Worm (Caenorhabditis elegans) whole organism, L1 larva: ENCODE results near the gene str-55.

Experiments
- C04F5.9 ChIP-seq: sonication (generic microtip); optimal IDR thresholded peaks from 2 replicates; lab custom pipeline; 2016; ENCODE audit warnings: missing genetic modification characterization, missing compliant biosample characterization
- C16A3.4 ChIP-seq: fragments of 150-350 bp; optimal IDR thresholded peaks from 2 replicates; lab custom pipeline; 2014; ENCODE audit warnings: missing biosample characterization, missing genetic modification characterization
- F16B12.6 ChIP-seq: fragments of 150-350 bp; optimal IDR thresholded peaks from 2 replicates; lab custom pipeline; 2014; ENCODE audit warnings: missing biosample characterization, missing genetic modification characterization
- Y116A8C.19 ChIP-seq: sonication (generic microtip); optimal IDR thresholded peaks from 2 replicates; lab custom pipeline; 2016; ENCODE audit warnings: missing compliant biosample characterization, missing genetic modification characterization, borderline replicate concordance
- aly-2 ChIP-seq: fragments of 150-350 bp; optimal IDR thresholded peaks from 2 replicates; lab custom pipeline; 2014; ENCODE audit warnings: missing biosample characterization, missing genetic modification characterization
- blmp-1 ChIP-seq: fragments of 150-350 bp; optimal IDR thresholded peaks from 2 replicates; lab custom pipeline; 2014; ENCODE audit warnings: missing biosample characterization, missing genetic modification characterization
- ceh-8 ChIP-seq: fragments of 200-800 bp; sonication (Bioruptor generic); optimal IDR thresholded peaks from 2 replicates; lab custom pipeline; 2018; ENCODE audit warnings: mild to moderate bottlenecking, missing genetic modification characterization, moderate library complexity, missing compliant biosample characterization
- ces-1 ChIP-seq: fragments of 150-350 bp; optimal IDR thresholded peaks from 2 replicates; lab custom pipeline; 2014; ENCODE audit warnings: missing biosample characterization, missing genetic modification reagents, missing genetic modification characterization
- dpl-1 ChIP-seq, 3 experiments: fragments of 150-350 bp in 2 of 3; sonication (generic microtip) in 1 of 3; optimal IDR thresholded peaks; 2 replicates each; lab custom pipeline; 2014 to 2017; ENCODE audit warnings: missing biosample characterization in 3 of 3, missing genetic modification characterization in 3 of 3, missing genetic modification reagents in 3 of 3
- dsc-1 ChIP-seq: sonication (generic microtip); optimal IDR thresholded peaks from 2 replicates; lab custom pipeline; 2016; ENCODE audit warnings: mild to moderate bottlenecking, missing genetic modification characterization, missing compliant biosample characterization
- efl-1 ChIP-seq, 4 experiments: fragments of 150-350 bp; optimal IDR thresholded peaks in 3 of 4; peaks in 1 of 4; 1 replicate in 1 of 4; 2 replicates in 3 of 4; lab custom pipeline; 2014; ENCODE audit warnings: missing biosample characterization in 2 of 4, missing genetic modification characterization in 2 of 4, missing genetic modification reagents in 2 of 4
- elt-2 ChIP-seq: sonication (generic microtip); optimal IDR thresholded peaks from 2 replicates; lab custom pipeline; 2016; ENCODE audit warnings: missing genetic modification characterization, mild to moderate bottlenecking, inconsistent platforms, missing compliant biosample characterization, missing genetic modification reagents
- elt-3 ChIP-seq, 6 experiments: fragments of 150-350 bp in 1 of 6; sonication (generic microtip); optimal IDR thresholded peaks; 2 replicates each; lab custom pipeline; 2017 to 2018; ENCODE audit warnings: missing biosample characterization in 6 of 6, missing genetic modification characterization in 6 of 6, inconsistent platforms in 1 of 6
- fkh-10 ChIP-seq: sonication (generic microtip); optimal IDR thresholded peaks from 2 replicates; lab custom pipeline; 2017; ENCODE audit warnings: missing biosample characterization, missing genetic modification reagents, missing genetic modification characterization
- fkh-8 ChIP-seq: sonication (generic microtip); optimal IDR thresholded peaks from 2 replicates; lab custom pipeline; 2016; ENCODE audit warnings: mild to moderate bottlenecking, missing genetic modification characterization, missing compliant biosample characterization
- fos-1 ChIP-seq: fragments of 150-350 bp; optimal IDR thresholded peaks from 2 replicates; lab custom pipeline; 2014; ENCODE audit warnings: missing biosample characterization, missing genetic modification characterization
- hpl-2 ChIP-seq: fragments of 150-350 bp; optimal IDR thresholded peaks from 2 replicates; lab custom pipeline; 2014; ENCODE audit warnings: missing biosample characterization, missing genetic modification reagents, missing genetic modification characterization
- irx-1 ChIP-seq: sonication (generic microtip); optimal IDR thresholded peaks from 2 replicates; lab custom pipeline; 2016; ENCODE audit warnings: missing genetic modification characterization, missing compliant biosample characterization
- lin-15B ChIP-seq: fragments of 150-350 bp; sonication (generic microtip); optimal IDR thresholded peaks from 3 replicates; lab custom pipeline; 2014; ENCODE audit warnings: missing biosample characterization, missing genetic modification characterization
- lin-35 ChIP-seq, 2 experiments: fragments of 150-350 bp; optimal IDR thresholded peaks; 2 replicates each; lab custom pipeline; 2014; ENCODE audit warnings: missing biosample characterization in 2 of 2, missing genetic modification characterization in 2 of 2, missing genetic modification reagents in 2 of 2
- lin-39 ChIP-seq: fragments of 150-350 bp; optimal IDR thresholded peaks from 2 replicates; lab custom pipeline; 2014; ENCODE audit warnings: missing biosample characterization, missing genetic modification reagents, missing genetic modification characterization
- lsy-2 ChIP-seq, 2 experiments: fragments of 150-350 bp; optimal IDR thresholded peaks; 2 replicates each; lab custom pipeline; 2014; ENCODE audit warnings: missing biosample characterization in 2 of 2, missing genetic modification characterization in 2 of 2
- mef-2 ChIP-seq: fragments of 150-350 bp; optimal IDR thresholded peaks from 2 replicates; lab custom pipeline; 2014; ENCODE audit warnings: missing biosample characterization, missing genetic modification characterization
- mep-1 ChIP-seq: fragments of 150-350 bp; optimal IDR thresholded peaks from 2 replicates; lab custom pipeline; 2014; ENCODE audit warnings: missing biosample characterization, missing genetic modification characterization
- nhr-11 ChIP-seq: fragments of 150-350 bp; optimal IDR thresholded peaks from 2 replicates; lab custom pipeline; 2014; ENCODE audit warnings: missing biosample characterization, missing genetic modification characterization
- nhr-19 ChIP-seq: fragments of 200-800 bp; sonication (Bioruptor generic); conservative IDR thresholded peaks from 2 replicates; pipeline ENCODE4 v1.3.6; 2022; ENCODE audit warnings: missing genetic modification characterization, missing compliant biosample characterization
- nhr-28 ChIP-seq: fragments of 150-350 bp; optimal IDR thresholded peaks from 2 replicates; lab custom pipeline; 2014; ENCODE audit warnings: missing biosample characterization, missing genetic modification characterization
- nhr-47 ChIP-seq: sonication (generic microtip); optimal IDR thresholded peaks from 2 replicates; lab custom pipeline; 2016; ENCODE audit warnings: mild to moderate bottlenecking, missing genetic modification characterization, moderate library complexity, missing compliant biosample characterization
- nhr-71 ChIP-seq: sonication (generic microtip); optimal IDR thresholded peaks from 2 replicates; lab custom pipeline; 2016; ENCODE audit warnings: mild to moderate bottlenecking, missing genetic modification characterization, moderate library complexity, missing compliant biosample characterization
- nhr-77 ChIP-seq: fragments of 150-350 bp; optimal IDR thresholded peaks from 2 replicates; lab custom pipeline; 2014; ENCODE audit warnings: missing biosample characterization, missing genetic modification characterization
- nhr-84 ChIP-seq: sonication (generic microtip); optimal IDR thresholded peaks from 2 replicates; lab custom pipeline; 2017; ENCODE audit warnings: missing biosample characterization, missing genetic modification characterization
- pag-3 ChIP-seq: sonication (generic microtip); optimal IDR thresholded peaks from 2 replicates; lab custom pipeline; 2017; ENCODE audit warnings: missing genetic modification characterization, mild to moderate bottlenecking, missing compliant biosample characterization, antibody characterized with exemption, borderline replicate concordance; ENCODE audit not compliant: insufficient read depth
- pax-3 ChIP-seq: fragments of 200-800 bp; sonication (Bioruptor generic); optimal IDR thresholded peaks from 2 replicates; lab custom pipeline; 2018; ENCODE audit warnings: mild to moderate bottlenecking, missing genetic modification characterization, moderate library complexity, missing compliant biosample characterization
- skn-1 ChIP-seq: fragments of 150-350 bp; optimal IDR thresholded peaks from 2 replicates; lab custom pipeline; 2014; ENCODE audit warnings: missing biosample characterization, missing genetic modification characterization
- snpc-4 ChIP-seq: fragments of 150-350 bp; optimal IDR thresholded peaks from 2 replicates; lab custom pipeline; 2014; ENCODE audit warnings: missing biosample characterization, missing genetic modification characterization
- snu-23 ChIP-seq: sonication (generic microtip); optimal IDR thresholded peaks from 2 replicates; lab custom pipeline; 2016; ENCODE audit warnings: missing genetic modification characterization, missing compliant biosample characterization
- sup-37 ChIP-seq: fragments of 200-800 bp; sonication (Bioruptor generic); optimal IDR thresholded peaks from 2 replicates; lab custom pipeline; 2018; ENCODE audit warnings: mild to moderate bottlenecking, missing genetic modification characterization, missing compliant biosample characterization
- swsn-7 ChIP-seq: sonication (generic microtip); optimal IDR thresholded peaks from 2 replicates; lab custom pipeline; 2016; ENCODE audit warnings: missing genetic modification characterization, missing compliant biosample characterization
- tlp-1 ChIP-seq: fragments of 150-350 bp; optimal IDR thresholded peaks from 2 replicates; lab custom pipeline; 2014; ENCODE audit warnings: missing biosample characterization, missing genetic modification characterization
- unc-130 ChIP-seq: fragments of 150-350 bp; optimal IDR thresholded peaks from 2 replicates; lab custom pipeline; 2017; ENCODE audit warnings: missing biosample characterization, missing genetic modification characterization, inconsistent platforms
- unc-98 ChIP-seq: fragments of 200-800 bp; sonication (Bioruptor generic); IDR thresholded peaks from 2 replicates; pipeline ENCODE4 v1.3.6; 2022; ENCODE audit warnings: missing genetic modification characterization, missing compliant biosample characterization
- xbp-1 ChIP-seq: sonication (generic microtip); optimal IDR thresholded peaks from 2 replicates; lab custom pipeline; 2016; ENCODE audit warnings: missing genetic modification characterization, missing compliant biosample characterization
- zag-1 ChIP-seq: fragments of 150-350 bp; optimal IDR thresholded peaks from 2 replicates; lab custom pipeline; 2014; ENCODE audit warnings: missing biosample characterization, missing genetic modification characterization
- zip-4 ChIP-seq: fragments of 200-800 bp; sonication (Bioruptor generic); optimal IDR thresholded peaks from 2 replicates; lab custom pipeline; 2018; ENCODE audit warnings: mild to moderate bottlenecking, missing genetic modification characterization, moderate library complexity, missing compliant biosample characterization

The str-55 gene

DNA sequence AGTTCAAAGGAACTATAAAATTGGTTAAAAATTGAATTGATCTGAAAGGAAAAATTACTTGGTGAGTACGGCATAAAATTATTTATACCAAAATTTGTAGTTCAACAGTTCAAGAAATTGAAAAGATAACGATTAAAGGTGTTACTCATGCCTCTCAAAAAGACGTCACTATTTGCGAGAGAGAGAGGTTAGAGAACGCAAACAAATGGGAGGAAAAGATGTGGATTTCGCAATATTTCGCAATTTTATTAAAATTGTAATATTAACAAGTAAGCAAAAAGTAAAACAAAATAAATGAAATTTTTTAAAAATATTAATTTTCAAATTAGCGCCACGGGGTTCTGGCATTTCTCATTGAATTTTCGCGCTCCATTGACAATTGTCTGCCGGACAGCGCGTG, 21.8 kb downstream of the str-55 start, which contains the start of gene F13A7.11 (continued):
- TF ChIP-seq lin-15B (tag; lab: Kevin White, UChicago) (no peak), Y116A8C.19 (tag; lab: Kevin White, UChicago) (no peak), hpl-2 (no peak), xbp-1 (tag; lab: Kevin White, UChicago) (no peak), nhr-84 (tag; lab: Kevin White, UChicago) (no peak), unc-98 (GFP tag; lab: Robert Waterston, UW) (no peak), dpl-1 (GFP tag; optimal IDR thresholded peaks at IDR 0.05; lab: Kevin White, UChicago) (peak in 2 of 3 experiments; percentile 4 to 17), nhr-47 (tag; lab: Kevin White, UChicago) (peak; percentile 17), aly-2 (tag; lab: Kevin White, UChicago) (no peak), F16B12.6 (no peak), fos-1 (no peak), elt-3 (tag; optimal IDR thresholded peaks at IDR 0.05; lab: Kevin White, UChicago) (peak in 1 of 6 experiments; percentile 28), blmp-1 (tag; lab: Kevin White, UChicago) (no peak), lin-39 (tag; lab: Kevin White, UChicago) (no peak), skn-1 (tag; lab: Kevin White, UChicago) (peak; percentile 81), efl-1 (optimal IDR thresholded peaks at IDR 0.05; lab: Kevin White, UChicago) (peak; percentile 7 to 25), efl-1 (GFP tag; optimal IDR thresholded peaks at IDR 0.05 in 1 of 2; lab: Kevin White, UChicago) (peak; percentile 10 to 82), nhr-28 (tag; lab: Kevin White, UChicago) (no peak), mef-2 (tag; lab: Kevin White, UChicago) (no peak), dsc-1 (tag; lab: Kevin White, UChicago) (no peak), fkh-8 (tag; lab: Kevin White, UChicago) (no peak), snu-23 (GFP tag; lab: Kevin White, UChicago) (no peak), snpc-4 (tag; lab: Kevin White, UChicago) (no peak), nhr-19 (no peak; the same call in 1 of the 2 replicates), lsy-2 (tag; optimal IDR thresholded peaks at IDR 0.05; lab: Kevin White, UChicago) (no peak), C16A3.4 (tag; lab: Kevin White, UChicago) (no peak), ces-1 (no peak), elt-2 (tag; lab: Kevin White, UChicago) (peak; percentile 46), nhr-11 (tag; lab: Kevin White, UChicago) (no peak), nhr-71 (tag; lab: Kevin White, UChicago) (peak; percentile 40), zip-4 (GFP tag; lab: Kevin White, UChicago) (peak; percentile 99), fkh-10 (GFP tag; lab: Kevin White, UChicago) (no peak), tlp-1 (tag; lab: Kevin White, UChicago) (no peak), C04F5.9 (tag; lab: Kevin White, UChicago) (no peak), unc-130 (tag; lab: Kevin White, UChicago) (no peak), mep-1 (tag; lab: Kevin White, UChicago) (no peak), swsn-7 (tag; lab: Kevin White, UChicago) (no peak), nhr-77 (no peak), sup-37 (GFP tag; lab: Kevin White, UChicago) (no peak), pag-3 (tag; lab: Kevin White, UChicago) (no peak)

DNA sequence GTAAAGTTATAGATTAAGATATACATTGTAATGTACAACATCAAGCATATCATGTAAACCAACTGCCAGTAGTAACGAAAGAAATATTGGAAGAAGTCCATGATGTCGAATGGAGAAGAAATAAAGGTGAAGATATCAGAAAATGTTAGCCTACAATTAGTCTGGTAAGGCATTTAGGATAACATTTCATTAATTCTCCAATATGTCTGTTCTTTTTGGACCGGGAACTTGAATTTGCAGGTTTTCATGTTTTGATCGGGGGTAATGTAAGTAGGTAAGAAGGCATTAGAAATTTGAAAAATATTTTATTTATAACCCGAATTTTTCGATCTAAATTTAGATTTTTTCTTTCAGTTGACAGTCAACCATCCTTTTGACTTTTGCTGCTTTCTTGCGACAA, 23.2 kb downstream of the str-55 start, which contains the start of gene srd-63:
Gene srd-63 (minus strand): TSS at position 101 of the 400 bp plus-strand sequence.
- TF ChIP-seq ceh-8 (no peak), pax-3 (tag; lab: Kevin White, UChicago) (no peak), irx-1 (tag; lab: Kevin White, UChicago) (no peak), lin-35 (GFP tag; optimal IDR thresholded peaks at IDR 0.05; lab: Kevin White, UChicago) (no peak), zag-1 (tag; lab: Kevin White, UChicago) (no peak)
